Worm (Caenorhabditis elegans) whole organism, midembryonic: Measurements from ENCODE around the gene F43C11.8.

Experiments
- flt-1 ChIP-seq: fragments of 200-800 bp; sonication (Bioruptor generic); IDR thresholded peaks from 2 replicates; pipeline ENCODE4 v1.3.6; 2022; ENCODE audit warnings: missing genetic modification characterization, missing compliant biosample characterization
- med-1 ChIP-seq: sonication (generic microtip); optimal IDR thresholded peaks from 2 replicates; lab custom pipeline; 2017; ENCODE audit warnings: missing genetic modification characterization, mild to moderate bottlenecking, missing compliant biosample characterization, antibody characterized with exemption, missing genetic modification reagents; ENCODE audit not compliant: insufficient read depth
- ztf-23 ChIP-seq: fragments of 200-800 bp; sonication (Bioruptor generic); IDR thresholded peaks from 2 replicates; pipeline ENCODE4 v1.3.6; 2022; ENCODE audit warnings: missing genetic modification reagents, missing genetic modification characterization, missing compliant biosample characterization

DNA sequence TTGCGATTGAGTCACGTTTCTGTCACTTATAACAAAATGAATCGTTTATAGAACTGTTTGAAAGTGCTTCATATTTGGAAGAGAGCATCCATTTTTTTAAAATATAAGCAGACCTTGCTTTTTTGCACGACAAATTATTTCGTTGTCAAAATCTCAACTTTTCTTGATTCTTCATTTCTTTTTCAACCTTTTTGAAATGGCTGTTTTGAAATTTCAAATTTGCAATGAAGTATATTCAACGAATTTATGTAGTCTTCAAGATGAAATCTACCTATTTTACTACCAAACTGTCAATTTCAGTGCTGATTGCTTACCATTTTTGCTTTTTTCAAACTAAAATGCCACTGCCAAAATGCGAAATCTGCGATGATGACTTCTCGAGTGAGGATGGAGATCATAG is 25.6 kb upstream of the F43C11.8 start, which contains the start of gene B0281.3:
- no peak for TF ChIP-seq flt-1 (GFP tag; lab: Robert Waterston, UW)
- TF ChIP-seq ztf-23 (GFP tag; lab: Robert Waterston, UW) = no peak
- no peak for TF ChIP-seq med-1 (GFP tag; lab: Kevin White, UChicago)
